Worm (Caenorhabditis elegans) whole organism, young adult: ENCODE data around the gene wrm-1.

Experiments used
- cebp-1 ChIP-seq, 2 experiments: fragments of 200-800 bp in 1 of 2; sonication (Bioruptor generic) in 1 of 2; sonication (generic microtip) in 1 of 2; IDR thresholded peaks in 1 of 2; optimal IDR thresholded peaks in 1 of 2; 2 replicates each; pipeline versions ENCODE4 v1.3.6 to Lab custom; 2017 to 2022; ENCODE audit warnings: missing compliant biosample characterization in 2 of 2, missing genetic modification characterization in 2 of 2, mild to moderate bottlenecking in 1 of 2, missing genetic modification reagents in 1 of 2, moderate library complexity in 1 of 2
- ets-4 ChIP-seq: fragments of 200-800 bp; sonication (Bioruptor generic); optimal IDR thresholded peaks from 2 replicates; lab custom pipeline; 2018; ENCODE audit warnings: mild to moderate bottlenecking, missing genetic modification characterization, missing compliant biosample characterization
- hmg-20 ChIP-seq: fragments of 200-800 bp; sonication (Bioruptor generic); IDR thresholded peaks from 2 replicates; pipeline ENCODE4 v1.3.6; 2022; ENCODE audit warnings: missing genetic modification reagents, missing genetic modification characterization, missing compliant biosample characterization
- lag-1 ChIP-seq: fragments of 200-800 bp; sonication (Bioruptor generic); IDR thresholded peaks from 2 replicates; pipeline ENCODE4 v1.3.6; 2022; ENCODE audit warnings: missing genetic modification reagents, missing genetic modification characterization, missing compliant biosample characterization
- unc-62 ChIP-seq: fragments of 150-350 bp; optimal IDR thresholded peaks from 2 replicates; lab custom pipeline; 2014; ENCODE audit warnings: missing biosample characterization, missing genetic modification reagents, missing genetic modification characterization
- ztf-28 ChIP-seq: fragments of 200-800 bp; sonication (Bioruptor generic); IDR thresholded peaks from 2 replicates; pipeline ENCODE4 v1.3.6; 2022; ENCODE audit warnings: missing genetic modification reagents, missing genetic modification characterization, missing compliant biosample characterization
- ztf-3 ChIP-seq: fragments of 200-800 bp; sonication (Bioruptor generic); optimal IDR thresholded peaks from 2 replicates; lab custom pipeline; 2018; ENCODE audit warnings: mild to moderate bottlenecking, missing genetic modification characterization, missing compliant biosample characterization

- no peak for TF ChIP-seq ets-4 (GFP tag; lab: Kevin White, UChicago)
- no peak for TF ChIP-seq lag-1
- TF ChIP-seq cebp-1 (GFP tag; IDR thresholded peaks at IDR 0.05; lab: Robert Waterston, UW), result no peak
- TF ChIP-seq cebp-1 (tag; optimal IDR thresholded peaks at IDR 0.05; lab: Kevin White, UChicago), result no peak
- TF ChIP-seq ztf-28 (GFP tag; lab: Robert Waterston, UW), result no peak
- TF ChIP-seq ztf-3 (GFP tag; lab: Kevin White, UChicago), result no peak
- no peak for TF ChIP-seq hmg-20
- no peak for TF ChIP-seq unc-62
These were observed 30.8 kb upstream of the wrm-1 start for ce11 chrIII:5691826-5692225.
